Worm (Caenorhabditis elegans) whole organism, L3 larva: Measurements from ENCODE around the gene F41C3.1.

Experiments used
- R02D3.7 ChIP-seq: fragments of 150-350 bp; optimal IDR thresholded peaks from 2 replicates; lab custom pipeline; 2014; ENCODE audit warnings: missing biosample characterization, missing genetic modification characterization
- aly-2 ChIP-seq: fragments of 150-350 bp; optimal IDR thresholded peaks from 2 replicates; lab custom pipeline; 2014; ENCODE audit warnings: missing biosample characterization, missing genetic modification characterization
- ceh-82 ChIP-seq: fragments of 150-350 bp; optimal IDR thresholded peaks from 2 replicates; lab custom pipeline; 2014; ENCODE audit warnings: missing biosample characterization, missing genetic modification characterization
- elt-1 ChIP-seq: fragments of 150-350 bp; optimal IDR thresholded peaks from 2 replicates; lab custom pipeline; 2014; ENCODE audit warnings: missing biosample characterization, missing genetic modification characterization
- elt-2 ChIP-seq: sonication (generic microtip); optimal IDR thresholded peaks from 2 replicates; lab custom pipeline; 2016; ENCODE audit warnings: missing genetic modification reagents, mild to moderate bottlenecking, missing genetic modification characterization, missing compliant biosample characterization
- elt-3 ChIP-seq, 3 experiments: fragments of 150-350 bp in 1 of 3; sonication (generic microtip) in 2 of 3; optimal IDR thresholded peaks; 2 replicates in 2 of 3; 4 replicates in 1 of 3; lab custom pipeline; 2014 to 2017; ENCODE audit warnings: missing biosample characterization in 3 of 3, missing genetic modification characterization in 3 of 3
- mdl-1 ChIP-seq: fragments of 150-350 bp; optimal IDR thresholded peaks from 2 replicates; lab custom pipeline; 2014; ENCODE audit warnings: missing biosample characterization, missing genetic modification characterization
- nhr-11 ChIP-seq: fragments of 150-350 bp; optimal IDR thresholded peaks from 2 replicates; lab custom pipeline; 2014; ENCODE audit warnings: missing biosample characterization, missing genetic modification characterization
- nhr-25 ChIP-seq: sonication (generic microtip); optimal IDR thresholded peaks from 2 replicates; lab custom pipeline; 2017; ENCODE audit warnings: missing biosample characterization, missing genetic modification characterization
- nhr-28 ChIP-seq: fragments of 150-350 bp; optimal IDR thresholded peaks from 2 replicates; lab custom pipeline; 2014; ENCODE audit warnings: missing biosample characterization, missing genetic modification characterization

ce11 chrII:4784436-4784835 is 32.3 kb downstream of the F41C3.1 start, which contains the start of gene nep-12:
- TF ChIP-seq nhr-25 (tag; lab: Kevin White, UChicago) (no peak), R02D3.7 (tag; lab: Kevin White, UChicago) (no peak), ceh-82 (no peak), elt-3 (tag; optimal IDR thresholded peaks at IDR 0.05; lab: Kevin White, UChicago) (no peak), nhr-28 (tag; lab: Kevin White, UChicago) (no peak), mdl-1 (tag; lab: Kevin White, UChicago) (no peak), elt-2 (tag; lab: Kevin White, UChicago) (no peak), elt-1 (tag; lab: Kevin White, UChicago) (no peak), aly-2 (tag; lab: Kevin White, UChicago) (no peak), nhr-11 (tag; lab: Kevin White, UChicago) (no peak)
